Fruit fly (Drosophila melanogaster) whole organism, embryonic: Measurements from ENCODE around the gene lectin-37Db.

Experiments used
- Atf3 ChIP-seq: fragments of 200-800 bp; sonication (Bioruptor generic); optimal IDR thresholded peaks from 3 replicates; lab custom pipeline; 2016; ENCODE audit warnings: missing biosample characterization, missing genetic modification characterization
- Awh ChIP-seq: fragments of 200-800 bp; sonication (Bioruptor generic); IDR thresholded peaks from 2 replicates; pipeline ENCODE4, ENCODE4 v1.3.6; 2022; ENCODE audit warnings: missing biosample characterization, missing genetic modification characterization
- Blimp-1 ChIP-seq: fragments of 200-800 bp; sonication (Bioruptor generic); optimal IDR thresholded peaks from 3 replicates; lab custom pipeline; 2018; ENCODE audit warnings: missing biosample characterization, missing genetic modification characterization, mild to moderate bottlenecking, moderate library complexity, missing genetic modification reagents
- CG10267 ChIP-seq: fragments of 200-800 bp; sonication (Bioruptor generic); optimal IDR thresholded peaks from 2 replicates; lab custom pipeline; 2018; ENCODE audit warnings: missing biosample characterization, mild to moderate bottlenecking, missing genetic modification characterization, moderate library complexity
- CG12236 ChIP-seq: fragments of 200-800 bp; sonication (Bioruptor generic); optimal IDR thresholded peaks from 2 replicates; lab custom pipeline; 2016; ENCODE audit warnings: missing biosample characterization, missing genetic modification characterization
- CG13296 ChIP-seq: fragments of 200-800 bp; sonication (Bioruptor generic); optimal IDR thresholded peaks from 3 replicates; lab custom pipeline; 2018; ENCODE audit warnings: missing biosample characterization, mild to moderate bottlenecking, missing genetic modification characterization
- CG14860 ChIP-seq: fragments of 200-800 bp; sonication (Bioruptor generic); IDR thresholded peaks from 3 replicates; pipeline ENCODE4 v1.3.6; 2022; ENCODE audit warnings: missing biosample characterization, missing genetic modification characterization; ENCODE audit not compliant: partially characterized antibody
- CG16813 ChIP-seq: fragments of 200-800 bp; sonication (Bioruptor generic); IDR thresholded peaks from 3 replicates; pipeline ENCODE4 v1.3.6; 2022; ENCODE audit warnings: missing biosample characterization, missing genetic modification characterization; ENCODE audit not compliant: partially characterized antibody
- CG17186 ChIP-seq: fragments of 200-800 bp; sonication (Bioruptor generic); optimal IDR thresholded peaks from 3 replicates; lab custom pipeline; 2017; ENCODE audit warnings: missing biosample characterization, missing genetic modification reagents, missing genetic modification characterization
- CG17385 ChIP-seq: fragments of 200-800 bp; sonication (Bioruptor generic); optimal IDR thresholded peaks from 3 replicates; lab custom pipeline; 2018; ENCODE audit warnings: missing biosample characterization, mild to moderate bottlenecking, missing genetic modification characterization
- CG17829 ChIP-seq: fragments of 200-800 bp; optimal IDR thresholded peaks from 2 replicates; lab custom pipeline; 2019; ENCODE audit warnings: missing biosample characterization, mild to moderate bottlenecking, missing genetic modification characterization, moderate library complexity
- CG2712 ChIP-seq: fragments of 200-800 bp; optimal IDR thresholded peaks from 3 replicates; lab custom pipeline; 2019; ENCODE audit warnings: missing biosample characterization, mild to moderate bottlenecking, missing genetic modification characterization, moderate library complexity
- CG4360 ChIP-seq: fragments of 200-800 bp; sonication (Bioruptor generic); IDR thresholded peaks from 2 replicates; pipeline ENCODE4 v1.3.6; 2022; ENCODE audit warnings: missing biosample characterization, missing genetic modification characterization
- CG4424 ChIP-seq: fragments of 200-800 bp; sonication (Bioruptor generic); optimal IDR thresholded peaks from 3 replicates; lab custom pipeline; 2016; ENCODE audit warnings: missing biosample characterization, missing genetic modification characterization
- CG6654 ChIP-seq: fragments of 200-800 bp; sonication (Bioruptor generic); optimal IDR thresholded peaks from 2 replicates; lab custom pipeline; 2017; ENCODE audit warnings: missing biosample characterization, mild to moderate bottlenecking, missing genetic modification characterization
- CG6683 ChIP-seq: fragments of 200-800 bp; sonication (Bioruptor generic); optimal IDR thresholded peaks from 2 replicates; lab custom pipeline; 2017; ENCODE audit warnings: missing biosample characterization, mild to moderate bottlenecking, missing genetic modification characterization, missing genetic modification reagents
- CG8281 ChIP-seq: fragments of 200-800 bp; sonication (Bioruptor generic); optimal IDR thresholded peaks from 2 replicates; lab custom pipeline; 2018; ENCODE audit warnings: missing biosample characterization, mild to moderate bottlenecking, missing genetic modification characterization, moderate library complexity
- CG9609 ChIP-seq: fragments of 200-800 bp; sonication (Bioruptor generic); optimal IDR thresholded peaks from 3 replicates; lab custom pipeline; 2016; ENCODE audit warnings: missing biosample characterization, missing genetic modification characterization
- CG9797 ChIP-seq: fragments of 200-800 bp; sonication (Bioruptor generic); optimal IDR thresholded peaks from 3 replicates; lab custom pipeline; 2018; ENCODE audit warnings: missing biosample characterization, mild to moderate bottlenecking, missing genetic modification characterization
- CG9876 ChIP-seq: fragments of 200-800 bp; sonication (Bioruptor generic); optimal IDR thresholded peaks from 2 replicates; lab custom pipeline; 2016; ENCODE audit warnings: missing biosample characterization, missing genetic modification characterization
- CG9932 ChIP-seq: fragments of 200-800 bp; sonication (Bioruptor generic); IDR thresholded peaks from 2 replicates; pipeline ENCODE4 v1.3.6; 2022; ENCODE audit warnings: missing biosample characterization, missing genetic modification characterization
- CkIIα-i1 ChIP-seq: fragments of 200-800 bp; sonication (Bioruptor generic); IDR thresholded peaks from 2 replicates; pipeline ENCODE4 v1.3.6; 2022; ENCODE audit warnings: missing biosample characterization, missing genetic modification characterization
- CoRest ChIP-seq: fragments of 200-800 bp; sonication (Bioruptor generic); optimal IDR thresholded peaks from 3 replicates; lab custom pipeline; 2018; ENCODE audit warnings: missing biosample characterization, mild to moderate bottlenecking, missing genetic modification characterization, moderate library complexity
- GATAe ChIP-seq: fragments of 200-800 bp; sonication (Bioruptor generic); conservative IDR thresholded peaks from 2 replicates; pipeline ENCODE4 v1.3.6; 2022; ENCODE audit warnings: missing biosample characterization, missing genetic modification characterization
- Hr39 ChIP-seq: fragments of >200 bp; optimal IDR thresholded peaks from 2 replicates; lab custom pipeline; 2017
- Jarid2 ChIP-seq: fragments of 200-800 bp; sonication (Bioruptor generic); optimal IDR thresholded peaks from 3 replicates; lab custom pipeline; 2017; ENCODE audit warnings: mild to moderate bottlenecking, missing biosample characterization, missing genetic modification reagents, missing genetic modification characterization
- Nf-YB ChIP-seq: fragments of 200-800 bp; sonication (Bioruptor generic); optimal IDR thresholded peaks from 3 replicates; lab custom pipeline; 2019; ENCODE audit warnings: missing biosample characterization, mild to moderate bottlenecking, missing genetic modification characterization, moderate library complexity
- Oli ChIP-seq: fragments of 200-800 bp; sonication (Bioruptor generic); optimal IDR thresholded peaks from 2 replicates; lab custom pipeline; 2018; ENCODE audit warnings: missing biosample characterization, mild to moderate bottlenecking, missing genetic modification characterization, moderate library complexity
- Opbp ChIP-seq: fragments of 200-800 bp; sonication (Bioruptor generic); IDR thresholded peaks from 3 replicates; pipeline ENCODE4 v1.3.6; 2022; ENCODE audit warnings: missing biosample characterization, missing genetic modification characterization; ENCODE audit not compliant: partially characterized antibody
- Sin3A ChIP-seq: fragments of >200 bp; optimal IDR thresholded peaks from 2 replicates; lab custom pipeline; 2018
- Sox100B ChIP-seq: fragments of 200-800 bp; sonication (Bioruptor generic); optimal IDR thresholded peaks from 3 replicates; lab custom pipeline; 2018; ENCODE audit warnings: missing biosample characterization, mild to moderate bottlenecking, missing genetic modification characterization
- ac ChIP-seq: fragments of 200-800 bp; sonication (Bioruptor generic); optimal IDR thresholded peaks from 3 replicates; lab custom pipeline; 2017; ENCODE audit warnings: missing biosample characterization, mild to moderate bottlenecking, missing genetic modification characterization
- az2 ChIP-seq: fragments of 200-800 bp; sonication (Bioruptor generic); optimal IDR thresholded peaks from 3 replicates; lab custom pipeline; 2016; ENCODE audit warnings: missing biosample characterization, missing genetic modification characterization
- croc ChIP-seq: fragments of 200-800 bp; sonication (Bioruptor generic); conservative IDR thresholded peaks from 3 replicates; pipeline ENCODE4 v1.3.6; 2022; ENCODE audit warnings: missing biosample characterization, missing genetic modification characterization
- dmrt11E ChIP-seq: fragments of 200-800 bp; sonication (Bioruptor generic); optimal IDR thresholded peaks from 3 replicates; lab custom pipeline; 2018; ENCODE audit warnings: missing biosample characterization, mild to moderate bottlenecking, missing genetic modification characterization, moderate library complexity
- esg ChIP-seq: fragments of 200-800 bp; sonication (Bioruptor generic); conservative IDR thresholded peaks from 2 replicates; pipeline ENCODE4 v1.3.6; 2022; ENCODE audit warnings: missing biosample characterization, missing genetic modification characterization
- ewg ChIP-seq: fragments of 200-800 bp; sonication (Bioruptor generic); optimal IDR thresholded peaks from 3 replicates; lab custom pipeline; 2017; ENCODE audit warnings: mild to moderate bottlenecking, missing biosample characterization, missing genetic modification reagents, missing genetic modification characterization
- fu2 ChIP-seq: fragments of 200-800 bp; sonication (Bioruptor generic); optimal IDR thresholded peaks from 2 replicates; lab custom pipeline; 2016; ENCODE audit warnings: missing biosample characterization, missing genetic modification characterization
- gcm ChIP-seq: fragments of 200-800 bp; sonication (Bioruptor generic); optimal IDR thresholded peaks from 2 replicates; lab custom pipeline; 2019; ENCODE audit warnings: missing biosample characterization, mild to moderate bottlenecking, missing genetic modification characterization, moderate library complexity
- ham ChIP-seq: fragments of 200-800 bp; sonication (Bioruptor generic); IDR thresholded peaks from 2 replicates; pipeline ENCODE4 v1.3.6; 2022; ENCODE audit warnings: missing biosample characterization, missing genetic modification characterization
- ken ChIP-seq: fragments of 200-800 bp; sonication (Bioruptor generic); IDR thresholded peaks from 3 replicates; pipeline ENCODE4 v1.3.6; 2022; ENCODE audit warnings: missing biosample characterization, missing genetic modification characterization
- mam ChIP-seq: fragments of 200-800 bp; sonication (Bioruptor generic); optimal IDR thresholded peaks from 3 replicates; lab custom pipeline; 2016; ENCODE audit warnings: missing biosample characterization, missing genetic modification characterization
- pb ChIP-seq: fragments of 200-800 bp; sonication (Bioruptor generic); optimal IDR thresholded peaks from 3 replicates; lab custom pipeline; 2016; ENCODE audit warnings: missing biosample characterization, missing genetic modification characterization
- pho ChIP-seq: fragments of 200-800 bp; sonication (Bioruptor generic); optimal IDR thresholded peaks from 2 replicates; lab custom pipeline; 2016; ENCODE audit warnings: missing biosample characterization, missing genetic modification characterization
- sd ChIP-seq: fragments of 200-800 bp; sonication (Bioruptor generic); optimal IDR thresholded peaks from 3 replicates; lab custom pipeline; 2018; ENCODE audit warnings: missing biosample characterization, mild to moderate bottlenecking, missing genetic modification characterization, moderate library complexity
- sens ChIP-seq: fragments of 200-800 bp; sonication (Bioruptor generic); peaks from one replicate; lab custom pipeline; 2016; ENCODE audit warnings: missing biosample characterization, missing genetic modification characterization
- sima ChIP-seq: fragments of 200-800 bp; sonication (Bioruptor generic); optimal IDR thresholded peaks from 2 replicates; lab custom pipeline; 2016; ENCODE audit warnings: missing biosample characterization, missing genetic modification characterization
- wek ChIP-seq: fragments of 200-800 bp; sonication (Bioruptor generic); optimal IDR thresholded peaks from 3 replicates; lab custom pipeline; 2018; ENCODE audit warnings: missing biosample characterization, mild to moderate bottlenecking, missing genetic modification characterization, moderate library complexity
- yki ChIP-seq: fragments of >200 bp; optimal IDR thresholded peaks from 3 replicates; lab custom pipeline; 2018
- zen2 ChIP-seq: fragments of 200-800 bp; sonication (Bioruptor generic); IDR thresholded peaks from 3 replicates; pipeline ENCODE4 v1.3.6; 2022; ENCODE audit warnings: missing biosample characterization, missing genetic modification characterization; ENCODE audit not compliant: partially characterized antibody

Gene lectin-37Db

DNA sequence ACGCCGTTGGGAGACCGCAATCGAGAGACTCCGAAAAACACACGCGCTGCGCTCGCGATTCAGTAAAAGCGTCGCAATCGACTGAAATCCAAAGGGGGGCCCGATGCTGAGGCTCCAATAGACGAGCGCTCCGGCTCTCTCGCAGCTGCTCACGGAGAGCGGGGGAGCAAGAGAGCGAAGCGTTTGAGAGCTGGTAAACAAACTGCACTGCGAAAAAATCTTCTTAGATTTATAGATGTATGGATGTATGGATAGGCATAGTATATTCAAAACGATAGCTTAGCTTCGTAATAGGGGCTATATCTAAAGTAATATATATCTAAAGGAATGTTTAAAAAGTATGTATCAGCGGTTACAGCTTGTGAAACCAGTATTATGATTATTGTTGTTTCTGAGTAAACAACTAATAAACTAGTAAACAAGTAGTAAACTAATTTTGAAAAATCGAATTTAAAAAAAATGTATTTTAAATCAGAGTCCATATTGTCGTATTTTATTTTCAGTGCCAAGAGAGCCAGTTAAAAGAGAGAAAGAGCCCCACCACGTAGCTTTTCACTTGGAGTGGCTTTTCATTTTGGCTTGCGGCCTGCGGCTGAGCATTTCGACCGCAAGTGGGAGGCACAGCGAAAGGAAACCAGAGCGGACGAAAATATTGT is 4.7 kb downstream of the lectin-37Db start, which contains the start of the genes Alp12 and CG13085 (continued):
- no peak for TF ChIP-seq Sin3A
- TF ChIP-seq CG16813, result no peak
- TF ChIP-seq sima, result peak; percentile 81
- peak; percentile 88 for TF ChIP-seq mam (GFP tag; lab: Kevin White, UChicago)
- TF ChIP-seq CG13296 (GFP tag; lab: Kevin White, UChicago), result peak; percentile 99
- peak; percentile 95 for TF ChIP-seq pho (GFP tag; lab: Kevin White, UChicago)
- TF ChIP-seq zen2 (GFP tag; lab: Robert Waterston, UW), result no peak
- TF ChIP-seq CG17385 (GFP tag; lab: Kevin White, UChicago), result peak; percentile 98
- peak; percentile 99 for TF ChIP-seq CG2712 (tag; lab: Kevin White, UChicago)
- TF ChIP-seq CG6683 (GFP tag; lab: Kevin White, UChicago), result peak; percentile 98
- peak; percentile 92 for TF ChIP-seq fu2 (GFP tag; lab: Kevin White, UChicago)
- no peak for TF ChIP-seq CG14860 (GFP tag; lab: Robert Waterston, UW)
- TF ChIP-seq CG17186 (GFP tag; lab: Kevin White, UChicago), result peak; percentile 90
- no peak for TF ChIP-seq Hr39 (lab: Kevin White, UChicago)
- TF ChIP-seq CG9876 (GFP tag; lab: Kevin White, UChicago), result peak; percentile 80
- peak; percentile 96 for TF ChIP-seq Blimp-1
- TF ChIP-seq Opbp (GFP tag; lab: Robert Waterston, UW), result no peak; the same call in 2 of the 3 replicates
- TF ChIP-seq ken, result peak; percentile 92; the same call in 2 of the 3 replicates
- peak; percentile 71 for TF ChIP-seq pb (GFP tag; lab: Kevin White, UChicago)
- peak; percentile 99 for TF ChIP-seq Oli (tag; lab: Kevin White, UChicago)
- TF ChIP-seq az2 (GFP tag; lab: Kevin White, UChicago), result peak; percentile 98
- TF ChIP-seq CoRest (tag; lab: Kevin White, UChicago), result peak; percentile 99
- peak; percentile 47 for TF ChIP-seq CG9797 (GFP tag; lab: Kevin White, UChicago)
- peak; percentile 99 for TF ChIP-seq sens (GFP tag; lab: Kevin White, UChicago)
- TF ChIP-seq CG12236 (GFP tag; lab: Kevin White, UChicago), result peak; percentile 89
- peak; percentile 91 for TF ChIP-seq CG6654
- peak; percentile 96 for TF ChIP-seq esg (GFP tag; lab: Robert Waterston, UW)
- peak; percentile 98 for TF ChIP-seq CG4424 (GFP tag; lab: Kevin White, UChicago)
- TF ChIP-seq CkIIα-i1 (GFP tag; lab: Robert Waterston, UW), result peak; percentile 68
- peak; percentile 91; the same call in 1 of the 2 replicates for TF ChIP-seq Awh (GFP tag; lab: Robert Waterston, UW)
- TF ChIP-seq Atf3 (GFP tag; lab: Kevin White, UChicago), result peak; percentile 90
- TF ChIP-seq CG9609 (GFP tag; lab: Kevin White, UChicago), result peak; percentile 88
- TF ChIP-seq Jarid2 (GFP tag; lab: Kevin White, UChicago), result peak; percentile 86
- TF ChIP-seq CG9932 (GFP tag; lab: Robert Waterston, UW), result peak; percentile 94
- peak; percentile 96 for TF ChIP-seq croc (GFP tag; lab: Robert Waterston, UW)
- peak; percentile 73 for TF ChIP-seq ac (GFP tag; lab: Kevin White, UChicago)
- TF ChIP-seq CG8281 (tag; lab: Kevin White, UChicago), result peak; percentile 93
- TF ChIP-seq Nf-YB, result peak; percentile 90
- TF ChIP-seq CG4360 (GFP tag; lab: Robert Waterston, UW), result peak; percentile 60
- TF ChIP-seq yki (lab: Kevin White, UChicago), result peak; percentile 80
- peak; percentile 94 for TF ChIP-seq dmrt11E (tag; lab: Kevin White, UChicago)
- TF ChIP-seq wek (GFP tag; lab: Kevin White, UChicago), result peak; percentile 86
- TF ChIP-seq GATAe, result peak; percentile 86
- peak; percentile 80 for TF ChIP-seq ham (GFP tag; lab: Robert Waterston, UW)
- peak; percentile 93 for TF ChIP-seq sd (tag; lab: Kevin White, UChicago)
- TF ChIP-seq CG10267 (tag; lab: Kevin White, UChicago), result peak; percentile 95
- TF ChIP-seq ewg (GFP tag; lab: Kevin White, UChicago), result peak; percentile 96
- peak; percentile 98 for TF ChIP-seq CG17829 (tag; lab: Kevin White, UChicago)
- peak; percentile 100 for TF ChIP-seq Sox100B (GFP tag; lab: Kevin White, UChicago)
- peak; percentile 99 for TF ChIP-seq gcm (GFP tag; lab: Kevin White, UChicago)
